Worm (Caenorhabditis elegans): Measurements from ENCODE around the gene F42A9.11.
A peak's percentile ranks its signal among the peaks of the same experiment; 100 is the strongest.

Gene F42A9.11

DNA sequence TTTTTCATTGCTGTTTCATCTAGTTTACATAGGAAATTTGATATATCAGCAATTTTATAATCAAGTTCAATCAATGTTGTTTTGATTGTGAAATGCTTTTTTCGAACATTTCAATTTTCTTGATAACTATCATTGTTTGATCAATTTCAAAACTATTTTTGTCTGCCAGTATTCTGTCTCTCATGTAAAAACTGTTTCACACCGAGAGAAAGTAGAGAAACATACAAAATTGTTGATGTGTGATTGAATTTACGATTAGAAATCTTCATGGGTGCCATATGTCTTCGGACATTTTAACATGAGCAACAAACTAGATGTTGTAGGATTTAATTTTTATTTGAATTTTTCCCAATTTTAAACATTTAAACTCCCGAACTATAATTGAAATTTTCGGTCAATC, 23.3 kb downstream of the F42A9.11 start, which contains the start of gene C49C8.2:
TSS of gene C49C8.2 (plus strand) at position 393 of the 400 bp plus-strand sequence.
- TF ChIP-seq C04F5.9 (tag; optimal IDR thresholded peaks at IDR 0.05) (no peak), lir-3 (tag; optimal IDR thresholded peaks at IDR 0.05; ENCODE audit: poor library complexity) (no peak), alr-1 (tag; optimal IDR thresholded peaks at IDR 0.05; ENCODE audit: borderline replicate concordance) (no peak), snu-23 (GFP tag; optimal IDR thresholded peaks at IDR 0.05) (no peak), nhr-85 (tag) (peak; percentile 20), mdl-1 (tag; optimal IDR thresholded peaks at IDR 0.05) (no peak), fkh-10 (GFP tag; optimal IDR thresholded peaks at IDR 0.05) (no peak), blmp-1 (tag; optimal IDR thresholded peaks at IDR 0.05) (peak; percentile 19), ceh-82 (tag; optimal IDR thresholded peaks at IDR 0.05) (no peak), fkh-4 (tag; optimal IDR thresholded peaks at IDR 0.05; ENCODE audit: borderline replicate concordance) (no peak), lin-13 (GFP tag; optimal IDR thresholded peaks at IDR 0.05) (no peak), elt-3 (tag; optimal IDR thresholded peaks at IDR 0.05) (no peak), fos-1 (tag; optimal IDR thresholded peaks at IDR 0.05) (no peak), dsc-1 (tag; optimal IDR thresholded peaks at IDR 0.05) (peak; percentile 45), ztf-4 (tag; optimal IDR thresholded peaks at IDR 0.05) (no peak), aha-1 (tag; optimal IDR thresholded peaks at IDR 0.05) (no peak), xbp-1 (tag; optimal IDR thresholded peaks at IDR 0.05) (no peak), mep-1 (tag; optimal IDR thresholded peaks at IDR 0.05) (peak; percentile 19), tbx-2 (tag; optimal IDR thresholded peaks at IDR 0.05) (no peak), pqm-1 (tag; optimal IDR thresholded peaks at IDR 0.05) (no peak), vab-15 (tag; optimal IDR thresholded peaks at IDR 0.05) (no peak), ceh-8 (GFP tag; optimal IDR thresholded peaks at IDR 0.05) (no peak), C16A3.4 (tag; optimal IDR thresholded peaks at IDR 0.05) (no peak), dpl-1 (GFP tag; optimal IDR thresholded peaks at IDR 0.05) (no peak), unc-62 (GFP tag; optimal IDR thresholded peaks at IDR 0.05) (no peak), ces-1 (GFP tag; optimal IDR thresholded peaks at IDR 0.05) (no peak), zip-4 (GFP tag; optimal IDR thresholded peaks at IDR 0.05) (no peak), sptf-1 (tag; optimal IDR thresholded peaks at IDR 0.05) (no peak), nhr-76 (tag; optimal IDR thresholded peaks at IDR 0.05) (no peak), ama-1 (optimal IDR thresholded peaks at IDR 0.05) (no peak), mef-2 (tag; optimal IDR thresholded peaks at IDR 0.05) (no peak), pag-3 (tag; optimal IDR thresholded peaks at IDR 0.05; ENCODE audit: borderline replicate concordance, insufficient read depth) (no peak), nhr-71 (tag; optimal IDR thresholded peaks at IDR 0.05) (no peak), jun-1 (tag; optimal IDR thresholded peaks at IDR 0.05) (no peak), lsy-2 (tag; optimal IDR thresholded peaks at IDR 0.05) (peak in 1 of 2 experiments; percentile 30), efl-1 (optimal IDR thresholded peaks at IDR 0.05) (peak in 1 of 2 experiments; percentile 29), efl-1 (GFP tag; optimal IDR thresholded peaks at IDR 0.05 in 1 of 2) (no peak), unc-98 (GFP tag; IDR thresholded peaks at IDR 0.05) (no peak), unc-30 (tag; optimal IDR thresholded peaks at IDR 0.05) (no peak), aly-2 (tag; optimal IDR thresholded peaks at IDR 0.05) (no peak), sup-37 (GFP tag; optimal IDR thresholded peaks at IDR 0.05) (no peak), lin-14 (GFP tag; optimal IDR thresholded peaks at IDR 0.05) (no peak), ceh-88 (GFP tag; IDR thresholded peaks at IDR 0.05) (no peak), nhr-84 (tag; optimal IDR thresholded peaks at IDR 0.05) (no peak), zag-1 (tag; optimal IDR thresholded peaks at IDR 0.05) (no peak), hpl-2 (GFP tag; optimal IDR thresholded peaks at IDR 0.05) (no peak), lin-35 (GFP tag; optimal IDR thresholded peaks at IDR 0.05) (peak in 1 of 2 experiments; percentile 48), ceh-63 (GFP tag; optimal IDR thresholded peaks at IDR 0.05) (no peak), nhr-20 (tag; optimal IDR thresholded peaks at IDR 0.05) (no peak)
